Fruit fly (Drosophila melanogaster): ENCODE measurements around the gene CG11342.

CG11342 gene

DNA sequence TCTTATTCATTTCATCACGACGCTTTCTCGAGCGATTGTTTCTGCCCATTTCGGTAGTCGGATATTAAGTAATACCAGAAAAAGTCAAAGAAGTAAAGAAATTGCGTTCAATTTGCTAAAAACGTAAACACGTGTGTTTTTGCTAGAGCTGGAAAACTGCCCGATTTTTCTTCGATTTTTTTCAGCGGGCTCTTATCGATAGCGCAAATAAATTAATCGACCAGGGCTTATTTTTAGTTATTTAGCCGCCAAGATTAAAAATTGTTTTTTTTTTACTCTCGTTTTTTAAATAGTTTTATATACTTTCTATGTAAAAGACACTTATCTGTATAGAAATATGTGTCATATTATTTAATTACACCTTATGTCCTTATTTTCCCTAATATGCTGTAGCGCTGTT, 38.7 kb upstream of the CG11342 start, which contains the start of gene CG15019:
Gene CG15019 (minus strand): TSS at position 138 of the 400 bp plus-strand sequence.
- TF ChIP-seq CG15710 (tag; optimal IDR thresholded peaks at IDR 0.05) (no peak), EcR (GFP tag; optimal IDR thresholded peaks at IDR 0.05) (no peak), Pif1B (GFP tag; optimal IDR thresholded peaks at IDR 0.05) (no peak), CG8159 (tag; optimal IDR thresholded peaks at IDR 0.05) (no peak), CG9948 (tag; optimal IDR thresholded peaks at IDR 0.05) (no peak), D1 (tag; optimal IDR thresholded peaks at IDR 0.05) (no peak), Ets98B (GFP tag; IDR thresholded peaks at IDR 0.05) (no peak), CG13204 (GFP tag; optimal IDR thresholded peaks at IDR 0.05) (no peak), CG8301 (tag; optimal IDR thresholded peaks at IDR 0.05) (no peak), CG12605 (GFP tag; IDR thresholded peaks at IDR 0.05) (no peak), CG32121 (GFP tag; IDR thresholded peaks at IDR 0.05) (no peak), Snoo (tag; optimal IDR thresholded peaks at IDR 0.05) (no peak), CG10348 (GFP tag; IDR thresholded peaks at IDR 0.05) (no peak)

dm6 chr3L:4403180-4403769, 36.0 kb upstream of the CG11342 start, which contains the start of gene Syx17:
TSS of gene Syx17 (plus strand) at chr3L:4403487.
- TF ChIP-seq Pif1A (GFP tag; optimal IDR thresholded peaks at IDR 0.05) (peak; percentile 62), CG8301 (tag; optimal IDR thresholded peaks at IDR 0.05) (peak; percentile 67), Pif1B (GFP tag; optimal IDR thresholded peaks at IDR 0.05) (peak; percentile 47), CG12605 (GFP tag; IDR thresholded peaks at IDR 0.05) (peak; percentile 35; the same call in 1 of the 2 replicates), rn (GFP tag; IDR thresholded peaks at IDR 0.05) (no peak), EcR (GFP tag; optimal IDR thresholded peaks at IDR 0.05) (peak; percentile 49), D1 (tag; optimal IDR thresholded peaks at IDR 0.05) (peak; percentile 28), CG14655 (GFP tag; optimal IDR thresholded peaks at IDR 0.05) (peak; percentile 55), CG13204 (GFP tag; optimal IDR thresholded peaks at IDR 0.05) (no peak), CG4496 (GFP tag; IDR thresholded peaks at IDR 0.05) (peak; percentile 74), Snoo (tag; optimal IDR thresholded peaks at IDR 0.05) (peak; percentile 37), CG34367 (tag; optimal IDR thresholded peaks at IDR 0.05) (peak; percentile 35), CG17806 (tag; optimal IDR thresholded peaks at IDR 0.05) (peak; percentile 49), CG15710 (tag; optimal IDR thresholded peaks at IDR 0.05) (peak; percentile 43), Ets98B (GFP tag; IDR thresholded peaks at IDR 0.05) (peak; percentile 71), fd96Ca (GFP tag; IDR thresholded peaks at IDR 0.05) (peak; percentile 26; the same call in 1 of the 3 replicates), CG8159 (tag; optimal IDR thresholded peaks at IDR 0.05) (peak; percentile 46), CG9948 (tag; optimal IDR thresholded peaks at IDR 0.05) (peak; percentile 51), gl (tag; optimal IDR thresholded peaks at IDR 0.05) (no peak), CG32121 (GFP tag; IDR thresholded peaks at IDR 0.05) (peak; percentile 61; the same call in 1 of the 2 replicates), CG10348 (GFP tag; IDR thresholded peaks at IDR 0.05) (no peak)

dm6 chr3L:4401241-4401640, 34.0 kb upstream of the CG11342 start:
- TF ChIP-seq rn (GFP tag; IDR thresholded peaks at IDR 0.05) (no peak), CG12605 (GFP tag; IDR thresholded peaks at IDR 0.05) (no peak), CG13204 (GFP tag; optimal IDR thresholded peaks at IDR 0.05) (no peak), CG8301 (tag; optimal IDR thresholded peaks at IDR 0.05) (no peak), Pif1A (GFP tag; optimal IDR thresholded peaks at IDR 0.05) (no peak), gl (tag; optimal IDR thresholded peaks at IDR 0.05) (no peak), CG10348 (GFP tag; IDR thresholded peaks at IDR 0.05) (no peak), CG17806 (tag; optimal IDR thresholded peaks at IDR 0.05) (no peak), CG8159 (tag; optimal IDR thresholded peaks at IDR 0.05) (no peak), Snoo (tag; optimal IDR thresholded peaks at IDR 0.05) (no peak), D1 (tag; optimal IDR thresholded peaks at IDR 0.05) (no peak), fd96Ca (GFP tag; IDR thresholded peaks at IDR 0.05) (no peak), CG34367 (tag; optimal IDR thresholded peaks at IDR 0.05) (no peak), Ets98B (GFP tag; IDR thresholded peaks at IDR 0.05) (no peak), CG4496 (GFP tag; IDR thresholded peaks at IDR 0.05) (no peak), CG9948 (tag; optimal IDR thresholded peaks at IDR 0.05) (no peak), CG15710 (tag; optimal IDR thresholded peaks at IDR 0.05) (no peak), EcR (GFP tag; optimal IDR thresholded peaks at IDR 0.05) (no peak), CG32121 (GFP tag; IDR thresholded peaks at IDR 0.05) (no peak)

DNA sequence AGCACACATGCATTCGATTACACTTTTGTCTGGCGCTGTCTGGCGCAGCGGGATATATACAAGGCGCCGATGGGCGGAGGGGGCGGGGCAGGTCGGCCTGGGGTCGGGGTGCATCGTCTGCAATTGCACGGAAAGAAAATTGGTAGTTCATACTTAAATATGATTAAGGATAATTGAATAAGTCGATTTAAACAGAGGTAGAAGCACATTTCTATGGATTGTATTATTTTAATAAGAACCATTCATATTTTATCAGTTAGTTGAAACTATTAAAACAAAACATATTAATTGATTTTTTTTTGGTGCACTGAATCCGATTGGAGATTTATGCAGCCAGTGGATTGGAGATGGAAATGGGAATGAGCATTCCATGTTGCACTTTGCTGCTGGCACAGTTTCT, 32.6 kb upstream of the CG11342 start:
- TF ChIP-seq Snoo (tag; optimal IDR thresholded peaks at IDR 0.05): peak; percentile 2
- TF ChIP-seq CG8159 (tag; optimal IDR thresholded peaks at IDR 0.05): peak; percentile 11
- TF ChIP-seq CG17806 (tag; optimal IDR thresholded peaks at IDR 0.05): no peak
- TF ChIP-seq CG13204 (GFP tag; optimal IDR thresholded peaks at IDR 0.05): no peak
- TF ChIP-seq CG8301 (tag; optimal IDR thresholded peaks at IDR 0.05): peak; percentile 6
- 0 out of 3 replicates have a peak, but pooled peaks have one; percentile 24 for TF ChIP-seq CG4496 (GFP tag; IDR thresholded peaks at IDR 0.05)

dm6 chr3L:4397874-4398273, 30.6 kb upstream of the CG11342 start:
- peak; percentile 36; the same call in 1 of the 2 replicates for TF ChIP-seq CG12605 (GFP tag; IDR thresholded peaks at IDR 0.05)
- TF ChIP-seq rn (GFP tag; IDR thresholded peaks at IDR 0.05): 0 out of 2 replicates have a peak, but pooled peaks have one; percentile 27
- TF ChIP-seq CG9948 (tag; optimal IDR thresholded peaks at IDR 0.05): peak; percentile 22
- TF ChIP-seq CG14655 (GFP tag; optimal IDR thresholded peaks at IDR 0.05): peak; percentile 80
- TF ChIP-seq Ets98B (GFP tag; IDR thresholded peaks at IDR 0.05): peak; percentile 63
- TF ChIP-seq CG34367 (tag; optimal IDR thresholded peaks at IDR 0.05): no peak
- no peak for TF ChIP-seq gl (tag; optimal IDR thresholded peaks at IDR 0.05)
- peak; percentile 15 for TF ChIP-seq CG17806 (tag; optimal IDR thresholded peaks at IDR 0.05)
- no peak for TF ChIP-seq CG8159 (tag; optimal IDR thresholded peaks at IDR 0.05)
- TF ChIP-seq CG32121 (GFP tag; IDR thresholded peaks at IDR 0.05): no peak
- TF ChIP-seq Snoo (tag; optimal IDR thresholded peaks at IDR 0.05): no peak
- TF ChIP-seq EcR (GFP tag; optimal IDR thresholded peaks at IDR 0.05): no peak
- no peak for TF ChIP-seq CG13204 (GFP tag; optimal IDR thresholded peaks at IDR 0.05)
- TF ChIP-seq CG4496 (GFP tag; IDR thresholded peaks at IDR 0.05): peak; percentile 60; the same call in 2 of the 3 replicates
- peak; percentile 60; the same call in 2 of the 3 replicates for TF ChIP-seq fd96Ca (GFP tag; IDR thresholded peaks at IDR 0.05)
- TF ChIP-seq Pif1A (GFP tag; optimal IDR thresholded peaks at IDR 0.05): peak; percentile 36
- TF ChIP-seq D1 (tag; optimal IDR thresholded peaks at IDR 0.05): no peak
- TF ChIP-seq CG10348 (GFP tag; IDR thresholded peaks at IDR 0.05): no peak
- peak; percentile 77 for TF ChIP-seq CG8301 (tag; optimal IDR thresholded peaks at IDR 0.05)
- peak; percentile 15 for TF ChIP-seq Pif1B (GFP tag; optimal IDR thresholded peaks at IDR 0.05)
- TF ChIP-seq CG15710 (tag; optimal IDR thresholded peaks at IDR 0.05): no peak
